Worm (Caenorhabditis elegans): ENCODE data around the gene col-180.

The col-180 gene

DNA sequence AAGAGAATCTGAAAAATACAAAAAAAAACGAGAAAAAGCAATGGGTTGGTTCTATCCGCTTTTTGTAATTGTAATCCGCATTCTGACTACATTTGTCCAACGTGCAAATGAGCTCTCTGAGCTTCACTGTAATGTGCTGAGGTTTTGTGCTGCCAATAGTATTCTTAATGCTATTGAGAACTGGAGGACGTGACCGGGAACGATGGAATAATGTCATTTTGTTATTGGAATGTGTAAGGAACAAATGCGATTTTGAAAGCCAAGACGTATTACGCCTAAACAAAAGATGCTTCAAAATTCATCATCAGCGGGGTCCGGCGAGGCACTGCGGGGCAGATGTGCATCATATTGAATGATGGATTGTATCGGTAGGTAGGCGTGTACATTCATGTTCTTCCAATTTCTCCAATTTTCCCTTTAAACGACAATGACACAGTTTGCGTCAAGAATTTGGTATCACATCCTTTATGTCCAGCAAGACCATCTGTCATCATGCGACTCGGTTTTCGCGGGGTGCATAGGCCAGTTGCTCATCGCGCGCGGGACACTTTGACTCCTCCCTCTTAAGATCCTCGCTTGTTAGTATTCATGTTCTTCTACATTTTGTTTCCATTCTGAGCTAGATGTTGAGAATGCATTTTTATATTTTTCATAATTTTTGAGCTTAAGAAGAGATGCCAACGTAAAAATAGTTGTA is 38.9 kb downstream of the col-180 start:
- TF ChIP-seq ztf-11 (tag; optimal IDR thresholded peaks at IDR 0.05) (no peak), egl-27 (tag; optimal IDR thresholded peaks at IDR 0.05) (no peak), ZK546.5 (tag; optimal IDR thresholded peaks at IDR 0.05) (no peak), lsy-12 (tag; optimal IDR thresholded peaks at IDR 0.05) (no peak), elt-3 (tag; optimal IDR thresholded peaks at IDR 0.05) (no peak), lin-39 (tag; optimal IDR thresholded peaks at IDR 0.05) (no peak), egl-5 (tag; optimal IDR thresholded peaks at IDR 0.05) (no peak), hmg-11 (tag; optimal IDR thresholded peaks at IDR 0.05) (no peak), unc-62 (GFP tag; optimal IDR thresholded peaks at IDR 0.05) (no peak), nhr-77 (tag; optimal IDR thresholded peaks at IDR 0.05) (no peak), ama-1 (optimal IDR thresholded peaks at IDR 0.05) (no peak), ceh-82 (tag; optimal IDR thresholded peaks at IDR 0.05) (no peak), ztf-4 (tag; optimal IDR thresholded peaks at IDR 0.05) (no peak), snpc-4 (tag; optimal IDR thresholded peaks at IDR 0.05) (no peak), pha-4 (tag; optimal IDR thresholded peaks at IDR 0.05) (no peak)

DNA sequence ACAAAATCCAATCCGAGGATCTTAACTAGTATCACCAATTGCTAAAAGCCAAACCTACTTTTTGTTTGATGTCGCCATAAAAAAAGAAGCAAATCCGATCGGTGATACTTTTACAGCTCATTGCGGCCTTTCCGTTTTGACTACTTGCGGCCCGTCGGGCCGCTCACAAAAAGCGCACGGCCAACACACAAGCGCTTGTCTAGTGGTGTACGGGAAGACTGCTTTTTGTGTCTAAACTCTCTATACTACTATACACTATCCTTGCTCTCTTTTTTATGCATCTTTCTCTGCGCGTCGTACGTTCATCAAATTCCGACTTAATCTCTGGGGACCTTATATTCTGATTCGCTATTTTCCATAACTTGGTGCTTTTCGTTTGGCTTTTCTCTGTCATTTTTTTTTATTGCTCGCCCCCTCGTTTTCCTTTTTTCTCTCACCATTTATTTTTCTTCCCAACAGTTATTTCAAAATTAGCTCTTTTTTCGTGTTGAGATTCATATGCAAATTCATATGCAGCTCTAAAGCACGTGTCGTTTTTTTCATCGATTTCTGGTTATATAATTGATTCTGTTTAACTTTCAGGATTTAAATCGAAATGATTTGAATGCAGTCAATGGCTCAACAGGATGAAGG is 45.4 kb downstream of the col-180 start, which contains the start of gene noca-2:
Gene noca-2, plus strand, starts transcription at position 583 of the 633 bp plus-strand sequence.
- TF ChIP-seq unc-62 (GFP tag; optimal IDR thresholded peaks at IDR 0.05) = peak; percentile 2
- peak; percentile 38 for TF ChIP-seq pha-4 (tag; optimal IDR thresholded peaks at IDR 0.05)
- TF ChIP-seq lin-39 (tag; optimal IDR thresholded peaks at IDR 0.05) = peak; percentile 60
- TF ChIP-seq pqm-1 (tag; optimal IDR thresholded peaks at IDR 0.05) = peak; percentile 8
- no peak for TF ChIP-seq aly-2 (tag; optimal IDR thresholded peaks at IDR 0.05)
- no peak for TF ChIP-seq elt-1 (tag; optimal IDR thresholded peaks at IDR 0.05)
- TF ChIP-seq daf-12 (tag; optimal IDR thresholded peaks at IDR 0.05) = no peak
- TF ChIP-seq mdl-1 (tag; optimal IDR thresholded peaks at IDR 0.05) = no peak
- no peak for TF ChIP-seq nhr-25 (tag; optimal IDR thresholded peaks at IDR 0.05)
- TF ChIP-seq ama-1 (optimal IDR thresholded peaks at IDR 0.05) = no peak
- no peak for TF ChIP-seq jun-1 (tag; optimal IDR thresholded peaks at IDR 0.05)
- TF ChIP-seq nhr-43 (tag; optimal IDR thresholded peaks at IDR 0.05; ENCODE audit: poor library complexity, severe bottlenecking) = no peak
- TF ChIP-seq nhr-11 (tag; optimal IDR thresholded peaks at IDR 0.05) = no peak
- TF ChIP-seq fos-1 (tag; optimal IDR thresholded peaks at IDR 0.05) = no peak
- no peak for TF ChIP-seq nhr-76 (tag; optimal IDR thresholded peaks at IDR 0.05)
- no peak for TF ChIP-seq nhr-28 (tag; optimal IDR thresholded peaks at IDR 0.05)
- TF ChIP-seq hmg-11 (tag; optimal IDR thresholded peaks at IDR 0.05) = peak; percentile 48
- peak; percentile 29 for TF ChIP-seq egl-5 (tag; optimal IDR thresholded peaks at IDR 0.05)
- TF ChIP-seq ztf-11 (tag; optimal IDR thresholded peaks at IDR 0.05) = no peak
- TF ChIP-seq elt-2 (tag; optimal IDR thresholded peaks at IDR 0.05) = no peak
- TF ChIP-seq nhr-12 (tag; optimal IDR thresholded peaks at IDR 0.05) = no peak
- no peak for TF ChIP-seq ZK546.5 (tag; optimal IDR thresholded peaks at IDR 0.05)
- no peak for TF ChIP-seq ceh-28 (tag; optimal IDR thresholded peaks at IDR 0.05)
- TF ChIP-seq skn-1 (tag; optimal IDR thresholded peaks at IDR 0.05) = no peak
- no peak for TF ChIP-seq lin-15B (tag; optimal IDR thresholded peaks at IDR 0.05)
- no peak for TF ChIP-seq tbx-2 (tag; optimal IDR thresholded peaks at IDR 0.05)
- no peak for TF ChIP-seq nhr-23 (tag; optimal IDR thresholded peaks at IDR 0.05)
- TF ChIP-seq ceh-9 (tag; optimal IDR thresholded peaks at IDR 0.05) = no peak
- TF ChIP-seq R02D3.7 (tag; optimal IDR thresholded peaks at IDR 0.05) = no peak
- no peak for TF ChIP-seq nhr-237 (tag; optimal IDR thresholded peaks at IDR 0.05)
- no peak for TF ChIP-seq mml-1 (tag; optimal IDR thresholded peaks at IDR 0.05)
- no peak for TF ChIP-seq ztf-4 (tag; optimal IDR thresholded peaks at IDR 0.05)
- no peak for TF ChIP-seq snpc-4 (tag; optimal IDR thresholded peaks at IDR 0.05)
- TF ChIP-seq nfya-1 (tag; optimal IDR thresholded peaks at IDR 0.05; ENCODE audit: insufficient read depth) = peak; percentile 77

DNA sequence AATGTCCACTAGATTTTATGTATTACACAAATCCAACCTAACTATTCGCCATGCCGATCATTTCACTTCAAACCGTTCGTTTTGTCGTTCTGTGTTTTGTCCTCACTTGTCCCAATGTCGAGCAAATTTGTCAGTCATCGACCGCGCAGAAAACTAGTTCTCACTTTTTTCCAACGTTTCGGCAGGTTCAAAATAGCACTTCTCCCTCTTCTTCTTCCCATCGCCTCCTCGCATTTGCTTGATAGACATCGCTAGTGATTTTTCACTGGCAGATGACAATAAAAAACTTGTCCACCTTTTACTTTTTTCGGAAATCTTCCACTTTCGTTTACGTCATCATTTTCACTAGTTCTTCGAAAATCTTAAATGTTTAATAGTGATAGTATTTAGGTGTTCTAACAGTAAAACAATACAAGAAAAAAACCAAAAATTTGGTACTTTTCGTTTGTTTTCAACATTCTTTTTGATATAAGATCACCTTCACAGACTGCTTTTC is 46.5 kb downstream of the col-180 start:
- peak; percentile 80 for TF ChIP-seq nhr-25 (tag; optimal IDR thresholded peaks at IDR 0.05)
- no peak for TF ChIP-seq elt-2 (tag; optimal IDR thresholded peaks at IDR 0.05)
- peak; percentile 16 for TF ChIP-seq elt-1 (tag; optimal IDR thresholded peaks at IDR 0.05)
